Worm (Caenorhabditis elegans): ENCODE measurements around the gene pkc-2.

DNA sequence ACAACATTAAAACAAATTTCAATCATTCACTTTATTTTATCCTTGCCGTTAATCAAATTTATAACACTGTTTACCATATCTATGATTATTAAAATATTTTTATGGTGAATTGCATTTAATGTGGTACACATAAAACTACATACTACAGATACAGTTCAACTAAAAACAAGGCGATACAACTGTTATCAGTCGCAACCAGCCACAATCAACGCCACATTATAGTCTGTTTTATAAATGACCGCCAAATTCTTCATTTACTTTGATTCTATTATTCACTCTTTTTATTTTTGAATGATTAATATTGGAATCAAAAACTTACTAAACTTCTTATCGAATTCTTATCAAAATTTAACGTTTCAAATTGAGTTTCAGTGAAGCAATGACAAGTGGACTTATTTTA, 63.4 kb downstream of the pkc-2 start, which contains the start of gene B0272.4:
- no peak for TF ChIP-seq ceh-13 (GFP tag; optimal IDR thresholded peaks at IDR 0.05)
- no peak for TF ChIP-seq ama-1 (optimal IDR thresholded peaks at IDR 0.05)
- no peak for TF ChIP-seq ceh-36 (tag; optimal IDR thresholded peaks at IDR 0.05)
- TF ChIP-seq scrt-1 (GFP tag; IDR thresholded peaks at IDR 0.05) = no peak
- TF ChIP-seq pes-1 (GFP tag; IDR thresholded peaks at IDR 0.05) = no peak
- no peak for TF ChIP-seq B0310.2 (tag; optimal IDR thresholded peaks at IDR 0.05)
- no peak for TF ChIP-seq tbx-37 (GFP tag; conservative IDR thresholded peaks at IDR 0.05)
- TF ChIP-seq tra-4 (tag; optimal IDR thresholded peaks at IDR 0.05) = no peak
- no peak for TF ChIP-seq ets-7 (tag; optimal IDR thresholded peaks at IDR 0.05)
- TF ChIP-seq tbx-11 (GFP tag; IDR thresholded peaks at IDR 0.05) = no peak
- TF ChIP-seq aly-1 (tag; optimal IDR thresholded peaks at IDR 0.05) = no peak
- no peak for TF ChIP-seq hmbx-1 (tag; optimal IDR thresholded peaks at IDR 0.05)
- TF ChIP-seq sea-1 (GFP tag; conservative IDR thresholded peaks at IDR 0.05) = no peak

All from whole organism, early embryonic.